Worm (Caenorhabditis elegans) whole organism, midembryonic: ENCODE data around the gene atf-6.

Experiments
- T22C8.4 ChIP-seq: fragments of 200-800 bp; sonication (Bioruptor generic); IDR thresholded peaks from 2 replicates; pipeline ENCODE4 v1.3.6; 2022; ENCODE audit warnings: missing genetic modification characterization, missing compliant biosample characterization
- flt-1 ChIP-seq: fragments of 200-800 bp; sonication (Bioruptor generic); IDR thresholded peaks from 2 replicates; pipeline ENCODE4 v1.3.6; 2022; ENCODE audit warnings: missing genetic modification characterization, missing compliant biosample characterization
- klf-2 ChIP-seq: fragments of 200-800 bp; sonication (Bioruptor generic); conservative IDR thresholded peaks from 2 replicates; pipeline ENCODE4 v1.3.6; 2022; ENCODE audit warnings: missing genetic modification reagents, missing genetic modification characterization, missing compliant biosample characterization
- med-1 ChIP-seq: sonication (generic microtip); optimal IDR thresholded peaks from 2 replicates; lab custom pipeline; 2017; ENCODE audit warnings: missing genetic modification characterization, mild to moderate bottlenecking, missing compliant biosample characterization, antibody characterized with exemption, missing genetic modification reagents; ENCODE audit not compliant: insufficient read depth
- ref-1 ChIP-seq: fragments of 200-800 bp; sonication (Bioruptor generic); conservative IDR thresholded peaks from 2 replicates; pipeline ENCODE4 v1.3.6; 2022; ENCODE audit warnings: missing genetic modification reagents, missing genetic modification characterization, missing compliant biosample characterization
- tab-1 ChIP-seq: fragments of 200-800 bp; sonication (Bioruptor generic); IDR thresholded peaks from 2 replicates; pipeline ENCODE4 v1.3.6; 2022; ENCODE audit warnings: missing genetic modification characterization, missing compliant biosample characterization
- ztf-29 ChIP-seq: fragments of 200-800 bp; sonication (Bioruptor generic); IDR thresholded peaks from 2 replicates; pipeline ENCODE4 v1.3.6; 2022; ENCODE audit warnings: missing genetic modification reagents, missing genetic modification characterization, missing compliant biosample characterization

DNA sequence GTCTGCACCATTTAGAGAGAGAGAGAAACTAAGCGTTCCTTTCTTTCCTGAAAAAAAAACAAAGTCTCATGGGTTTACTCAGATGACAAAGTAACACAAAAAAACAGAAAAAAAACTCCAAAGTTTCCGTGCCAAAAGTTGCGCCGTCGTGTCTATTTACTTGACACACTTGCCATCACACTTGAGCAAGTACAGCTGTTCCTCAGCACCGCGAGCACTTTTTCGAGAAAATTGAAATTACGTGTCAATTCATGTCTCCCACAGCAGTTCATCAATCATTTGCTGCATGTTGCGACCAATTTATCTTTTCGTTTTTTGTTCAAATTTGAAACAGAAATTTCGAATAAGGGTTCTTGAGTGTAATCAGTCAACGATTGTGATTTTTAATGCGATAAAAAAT lies 44.3 kb upstream of the atf-6 start:
- TF ChIP-seq ref-1 = no peak
- TF ChIP-seq ztf-29 = no peak
- no peak for TF ChIP-seq flt-1 (GFP tag; lab: Robert Waterston, UW)
- TF ChIP-seq tab-1 (GFP tag; lab: Robert Waterston, UW) = no peak
- no peak for TF ChIP-seq klf-2
- TF ChIP-seq T22C8.4 (GFP tag; lab: Robert Waterston, UW) = no peak
- TF ChIP-seq med-1 = no peak
